Worm (Caenorhabditis elegans) whole organism, late embryonic: Measurements from ENCODE around the gene Y59H11AM.1.

Source experiments
- K02D7.2 ChIP-seq: sonication (generic microtip); optimal IDR thresholded peaks from 2 replicates; lab custom pipeline; 2017; ENCODE audit warnings: mild to moderate bottlenecking, missing genetic modification characterization, missing compliant biosample characterization
- T23F11.4 ChIP-seq: fragments of 200-800 bp; sonication (Bioruptor generic); optimal IDR thresholded peaks from 2 replicates; lab custom pipeline; 2018; ENCODE audit warnings: mild to moderate bottlenecking, missing genetic modification characterization, missing compliant biosample characterization
- eyg-1 ChIP-seq: sonication (generic microtip); optimal IDR thresholded peaks from 2 replicates; lab custom pipeline; 2016; ENCODE audit warnings: missing genotype, missing genetic modification characterization, missing compliant biosample characterization
- lin-11 ChIP-seq: fragments of 200-800 bp; sonication (Bioruptor generic); optimal IDR thresholded peaks from 2 replicates; lab custom pipeline; 2018; ENCODE audit warnings: mild to moderate bottlenecking, missing genetic modification characterization, missing compliant biosample characterization
- pag-3 ChIP-seq: sonication (generic microtip); optimal IDR thresholded peaks from 2 replicates; lab custom pipeline; 2016; ENCODE audit warnings: missing compliant biosample characterization, missing genetic modification characterization, borderline replicate concordance
- pha-2 ChIP-seq: sonication (generic microtip); optimal IDR thresholded peaks from 2 replicates; lab custom pipeline; 2017; ENCODE audit warnings: mild to moderate bottlenecking, missing genetic modification characterization, missing compliant biosample characterization

ce11 chrIV:8532024-8532423 lies 39.2 kb upstream of the Y59H11AM.1 start:
- TF ChIP-seq lin-11 (tag; lab: Kevin White, UChicago) (no peak), pag-3 (tag; lab: Kevin White, UChicago) (no peak), pha-2 (no peak), K02D7.2 (no peak), T23F11.4 (GFP tag; lab: Kevin White, UChicago) (no peak), eyg-1 (no peak)
